Fruit fly (Drosophila melanogaster) whole organism, embryonic: ENCODE data around the gene sra.

ENCODE experiments used
- Adf1 ChIP-seq: fragments of 200-800 bp; sonication (Bioruptor generic); IDR thresholded peaks from 2 replicates; pipeline ENCODE4 v1.3.6; 2022; ENCODE audit warnings: missing biosample characterization, missing genetic modification characterization
- Antp ChIP-seq: fragments of 200-800 bp; sonication (Bioruptor generic); optimal IDR thresholded peaks from 3 replicates; lab custom pipeline; 2016; ENCODE audit warnings: missing biosample characterization, missing genetic modification characterization
- CG10267 ChIP-seq: fragments of 200-800 bp; sonication (Bioruptor generic); optimal IDR thresholded peaks from 2 replicates; lab custom pipeline; 2018; ENCODE audit warnings: missing biosample characterization, mild to moderate bottlenecking, missing genetic modification characterization, moderate library complexity
- CG11723 ChIP-seq: fragments of 200-800 bp; sonication (Bioruptor generic); optimal IDR thresholded peaks from 2 replicates; lab custom pipeline; 2017; ENCODE audit warnings: missing biosample characterization, mild to moderate bottlenecking, missing genetic modification characterization
- CG13775 ChIP-seq: fragments of 200-800 bp; sonication (Bioruptor generic); optimal IDR thresholded peaks from 3 replicates; lab custom pipeline; 2017; ENCODE audit warnings: missing biosample characterization, mild to moderate bottlenecking, missing genetic modification characterization
- CG14014 ChIP-seq: fragments of 200-800 bp; sonication (Bioruptor generic); IDR thresholded peaks from 2 replicates; pipeline ENCODE4 v1.3.6; 2022; ENCODE audit warnings: missing biosample characterization, missing genetic modification characterization
- CG15269 ChIP-seq: fragments of 200-800 bp; sonication (Bioruptor generic); optimal IDR thresholded peaks from 2 replicates; lab custom pipeline; 2018; ENCODE audit warnings: missing biosample characterization, mild to moderate bottlenecking, missing genetic modification characterization, moderate library complexity
- CG1647 ChIP-seq: fragments of 200-800 bp; sonication (Bioruptor generic); optimal IDR thresholded peaks from 3 replicates; lab custom pipeline; 2016; ENCODE audit warnings: missing biosample characterization, missing genetic modification characterization
- CG6654 ChIP-seq: fragments of 200-800 bp; sonication (Bioruptor generic); optimal IDR thresholded peaks from 2 replicates; lab custom pipeline; 2017; ENCODE audit warnings: missing biosample characterization, mild to moderate bottlenecking, missing genetic modification characterization
- CG7928 ChIP-seq: fragments of 200-800 bp; sonication (Bioruptor generic); optimal IDR thresholded peaks from 2 replicates; lab custom pipeline; 2017; ENCODE audit warnings: missing biosample characterization, mild to moderate bottlenecking, missing genetic modification characterization
- CG7963 ChIP-seq: fragments of 200-800 bp; sonication (Bioruptor generic); IDR thresholded peaks from 3 replicates; pipeline ENCODE4 v1.3.6; 2022; ENCODE audit warnings: missing biosample characterization, missing genetic modification characterization; ENCODE audit not compliant: partially characterized antibody
- CG8290 ChIP-seq, 3 experiments: fragments of 200-800 bp; sonication (Bioruptor generic); optimal IDR thresholded peaks; 2 replicates each; lab custom pipeline; 2016 to 2019; ENCODE audit warnings: missing biosample characterization in 3 of 3, missing genetic modification characterization in 3 of 3, mild to moderate bottlenecking in 2 of 3, moderate library complexity in 1 of 3
- CG8944 ChIP-seq: fragments of 200-800 bp; sonication (Bioruptor generic); optimal IDR thresholded peaks from 3 replicates; lab custom pipeline; 2016; ENCODE audit warnings: missing biosample characterization, missing genetic modification characterization
- CHES-1-like ChIP-seq: fragments of 200-800 bp; sonication (Bioruptor generic); optimal IDR thresholded peaks from 2 replicates; lab custom pipeline; 2016; ENCODE audit warnings: missing biosample characterization, missing genetic modification characterization
- Dip2 ChIP-seq: fragments of 200-800 bp; sonication (Bioruptor generic); IDR thresholded peaks from 2 replicates; pipeline ENCODE4 v1.3.6; 2022; ENCODE audit warnings: missing biosample characterization, missing genetic modification characterization
- Dp ChIP-seq: fragments of 200-800 bp; sonication (Bioruptor generic); optimal IDR thresholded peaks from 2 replicates; lab custom pipeline; 2018; ENCODE audit warnings: missing biosample characterization, mild to moderate bottlenecking, missing genetic modification characterization, moderate library complexity
- HLHmδ ChIP-seq: fragments of 200-800 bp; sonication (Bioruptor generic); optimal IDR thresholded peaks from 2 replicates; lab custom pipeline; 2018; ENCODE audit warnings: missing biosample characterization, mild to moderate bottlenecking, missing genetic modification characterization, moderate library complexity
- Hey ChIP-seq: fragments of 200-800 bp; sonication (Bioruptor generic); optimal IDR thresholded peaks from 3 replicates; lab custom pipeline; 2018; ENCODE audit warnings: missing biosample characterization, mild to moderate bottlenecking, missing genetic modification characterization
- HmgZ ChIP-seq: fragments of 200-800 bp; sonication (Bioruptor generic); optimal IDR thresholded peaks from 2 replicates; lab custom pipeline; 2018; ENCODE audit warnings: missing biosample characterization, mild to moderate bottlenecking, missing genetic modification characterization
- Hr3 ChIP-seq: fragments of 200-800 bp; sonication (Bioruptor generic); optimal IDR thresholded peaks from 3 replicates; lab custom pipeline; 2016; ENCODE audit warnings: missing biosample characterization, missing genetic modification characterization
- Hr51 ChIP-seq, 2 experiments: fragments of 200-800 bp; sonication (Bioruptor generic); optimal IDR thresholded peaks; 2 replicates in 1 of 2; 3 replicates in 1 of 2; lab custom pipeline; 2016 to 2018; ENCODE audit warnings: missing biosample characterization in 2 of 2, missing genetic modification characterization in 2 of 2, mild to moderate bottlenecking in 1 of 2, moderate library complexity in 1 of 2
- Hsf ChIP-seq: fragments of 200-800 bp; sonication (Bioruptor generic); optimal IDR thresholded peaks from 3 replicates; lab custom pipeline; 2016; ENCODE audit warnings: missing biosample characterization, missing genetic modification characterization
- Lpt ChIP-seq: fragments of >200 bp; optimal IDR thresholded peaks from 2 replicates; lab custom pipeline; 2018; ENCODE audit warnings: missing biosample characterization, missing genetic modification characterization
- MTF-1 ChIP-seq: fragments of 200-800 bp; sonication (Bioruptor generic); optimal IDR thresholded peaks from 2 replicates; lab custom pipeline; 2018; ENCODE audit warnings: missing biosample characterization, mild to moderate bottlenecking, missing genetic modification characterization, borderline replicate concordance
- Myb ChIP-seq: fragments of 200-800 bp; sonication (Bioruptor generic); optimal IDR thresholded peaks from 2 replicates; lab custom pipeline; 2016; ENCODE audit warnings: missing biosample characterization, missing genetic modification characterization
- NFAT ChIP-seq: fragments of 200-800 bp; sonication (Bioruptor generic); IDR thresholded peaks from 2 replicates; pipeline ENCODE4 v1.3.6; 2022; ENCODE audit warnings: missing biosample characterization, missing genetic modification characterization
- Nf-YB ChIP-seq: fragments of 200-800 bp; sonication (Bioruptor generic); optimal IDR thresholded peaks from 3 replicates; lab custom pipeline; 2019; ENCODE audit warnings: missing biosample characterization, mild to moderate bottlenecking, missing genetic modification characterization, moderate library complexity
- Optix ChIP-seq: fragments of 200-800 bp; sonication (Bioruptor generic); IDR thresholded peaks from 3 replicates; pipeline ENCODE4 v1.3.6; 2022; ENCODE audit warnings: missing biosample characterization, missing genetic modification characterization
- Six4 ChIP-seq: fragments of 200-800 bp; sonication (Bioruptor generic); optimal IDR thresholded peaks from 2 replicates; lab custom pipeline; 2016; ENCODE audit warnings: missing biosample characterization, missing genetic modification characterization
- Sox100B ChIP-seq: fragments of 200-800 bp; sonication (Bioruptor generic); optimal IDR thresholded peaks from 3 replicates; lab custom pipeline; 2018; ENCODE audit warnings: missing biosample characterization, mild to moderate bottlenecking, missing genetic modification characterization
- Xrp1 ChIP-seq: fragments of 200-800 bp; sonication (Bioruptor generic); IDR thresholded peaks from 2 replicates; pipeline ENCODE4 v1.3.6; 2022; ENCODE audit warnings: missing biosample characterization, missing genetic modification characterization
- ac ChIP-seq: fragments of 200-800 bp; sonication (Bioruptor generic); optimal IDR thresholded peaks from 3 replicates; lab custom pipeline; 2017; ENCODE audit warnings: missing biosample characterization, mild to moderate bottlenecking, missing genetic modification characterization
- ap ChIP-seq: fragments of 200-800 bp; sonication (Bioruptor generic); IDR thresholded peaks from 2 replicates; pipeline ENCODE4 v1.3.6; 2022; ENCODE audit warnings: missing biosample characterization, missing genetic modification characterization
- ash1 ChIP-seq: fragments of 200-800 bp; sonication (Bioruptor generic); optimal IDR thresholded peaks from 2 replicates; lab custom pipeline; 2018; ENCODE audit warnings: missing biosample characterization, mild to moderate bottlenecking, missing genetic modification characterization
- ato ChIP-seq: fragments of 200-800 bp; sonication (Bioruptor generic); IDR thresholded peaks from 2 replicates; pipeline ENCODE4 v1.3.6; 2022; ENCODE audit warnings: missing biosample characterization, missing genetic modification characterization; ENCODE audit not compliant: partially characterized antibody
- bsh ChIP-seq, 2 experiments: fragments of 200-800 bp; sonication (Bioruptor generic); optimal IDR thresholded peaks; 2 replicates each; lab custom pipeline; 2017 to 2018; ENCODE audit warnings: mild to moderate bottlenecking in 2 of 2, missing biosample characterization in 2 of 2, missing genetic modification characterization in 2 of 2, moderate library complexity in 1 of 2
- chm ChIP-seq: fragments of 200-800 bp; sonication (Bioruptor generic); IDR thresholded peaks from 2 replicates; pipeline ENCODE4 v1.3.6; 2022; ENCODE audit warnings: missing biosample characterization, missing genetic modification characterization
- ems ChIP-seq: fragments of 200-800 bp; sonication (Bioruptor generic); optimal IDR thresholded peaks from 3 replicates; lab custom pipeline; 2016; ENCODE audit warnings: missing biosample characterization, missing genetic modification characterization
- ewg ChIP-seq: fragments of 200-800 bp; sonication (Bioruptor generic); optimal IDR thresholded peaks from 3 replicates; lab custom pipeline; 2017; ENCODE audit warnings: mild to moderate bottlenecking, missing biosample characterization, missing genetic modification reagents, missing genetic modification characterization
- exex ChIP-seq: fragments of 200-800 bp; sonication (Bioruptor generic); optimal IDR thresholded peaks from 4 replicates; lab custom pipeline; 2018; ENCODE audit warnings: missing biosample characterization, mild to moderate bottlenecking, missing genetic modification characterization, moderate library complexity
- h ChIP-seq: fragments of >200 bp; optimal IDR thresholded peaks from 2 replicates; lab custom pipeline; 2017
- jumu ChIP-seq: fragments of 200-800 bp; sonication (Bioruptor generic); optimal IDR thresholded peaks from 3 replicates; lab custom pipeline; 2016; ENCODE audit warnings: missing biosample characterization, missing genetic modification characterization
- kah ChIP-seq: fragments of 200-800 bp; sonication (Bioruptor generic); optimal IDR thresholded peaks from 2 replicates; lab custom pipeline; 2018; ENCODE audit warnings: missing biosample characterization, mild to moderate bottlenecking, missing genetic modification characterization
- p53 ChIP-seq: fragments of 200-800 bp; sonication (Bioruptor generic); optimal IDR thresholded peaks from 2 replicates; lab custom pipeline; 2016; ENCODE audit warnings: missing biosample characterization, missing genetic modification characterization
- pan ChIP-seq, 4 experiments: fragments of >200 bp in 3 of 4; fragments of 200-800 bp in 1 of 4; sonication (Bioruptor generic) in 1 of 4; optimal IDR thresholded peaks in 3 of 4; IDR thresholded peaks in 1 of 4; 2 replicates each; pipeline versions ENCODE4 v1.3.6 to Lab custom; 2017 to 2022; ENCODE audit warnings: missing biosample characterization in 2 of 4, missing genetic modification characterization in 2 of 4, mixed read lengths in 1 of 4
- pho ChIP-seq: fragments of 200-800 bp; sonication (Bioruptor generic); optimal IDR thresholded peaks from 2 replicates; lab custom pipeline; 2016; ENCODE audit warnings: missing biosample characterization, missing genetic modification characterization
- sna ChIP-seq: fragments of 200-800 bp; sonication (Bioruptor generic); IDR thresholded peaks from 2 replicates; pipeline ENCODE4 v1.3.6; 2022; ENCODE audit warnings: missing biosample characterization, missing genetic modification characterization; ENCODE audit not compliant: partially characterized antibody

The sra gene

DNA sequence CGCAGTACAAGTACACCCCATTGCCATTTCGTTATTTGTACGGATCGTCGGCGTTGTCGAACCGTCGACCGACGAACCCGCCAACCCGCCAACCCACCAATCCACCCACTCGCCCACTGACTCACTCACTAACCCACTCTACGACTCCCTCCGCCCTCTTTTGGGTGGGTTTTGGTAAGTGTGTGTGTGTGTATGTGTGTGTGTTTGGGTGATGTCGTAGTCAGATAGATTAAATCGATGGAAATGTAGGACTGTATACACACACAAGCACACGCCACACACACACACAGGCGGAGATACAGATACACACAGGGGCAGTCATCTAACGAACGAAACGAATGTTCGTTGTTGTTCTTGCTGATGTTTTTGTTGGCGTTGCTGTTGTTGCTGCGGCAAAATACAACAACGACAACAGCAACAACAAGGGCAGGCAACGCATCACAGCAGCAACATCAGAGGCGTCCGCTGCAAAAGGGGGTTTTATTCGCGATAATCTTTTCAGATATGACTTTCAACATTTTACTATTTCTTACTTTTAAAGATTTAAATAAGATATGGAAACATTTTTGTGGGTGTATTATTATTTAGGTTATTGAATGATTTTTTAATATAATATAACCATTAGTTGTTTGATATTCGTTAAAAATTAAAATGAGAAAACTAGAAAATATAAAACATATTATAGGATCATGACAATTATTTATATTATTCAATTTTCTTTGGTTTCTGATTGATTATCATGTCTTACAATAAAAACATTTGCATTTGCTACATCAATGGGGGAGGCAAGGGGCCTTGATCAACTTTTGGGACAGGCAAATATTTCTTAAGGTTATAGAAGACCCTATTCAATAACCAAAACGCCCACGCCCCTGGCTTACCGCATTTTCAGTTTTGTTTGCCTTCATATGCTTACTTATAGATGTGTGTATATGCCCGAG, 34.8 kb downstream of the sra start (continued):
- peak; percentile 90 for TF ChIP-seq CG6654 (GFP tag; lab: Kevin White, UChicago)
- peak; percentile 93 for TF ChIP-seq CG11723 (GFP tag; lab: Kevin White, UChicago)
- no peak for TF ChIP-seq HmgZ (tag; lab: Kevin White, UChicago)
- 0 out of 2 replicates have a peak, but pooled peaks have one; percentile 16 for TF ChIP-seq sna (GFP tag; lab: Robert Waterston, UW)
- no peak for TF ChIP-seq CG1647 (GFP tag; lab: Kevin White, UChicago)
- peak; percentile 79 for TF ChIP-seq NFAT (GFP tag; lab: Robert Waterston, UW)
- TF ChIP-seq exex, result peak; percentile 58
- TF ChIP-seq Dp (GFP tag; lab: Kevin White, UChicago), result no peak
- peak; percentile 31 for TF ChIP-seq chm (GFP tag; lab: Robert Waterston, UW)
- peak; percentile 26; the same call in 2 of the 3 replicates for TF ChIP-seq Optix (GFP tag; lab: Robert Waterston, UW)
- no peak for TF ChIP-seq p53 (GFP tag; lab: Kevin White, UChicago)
- peak; percentile 35 for TF ChIP-seq Lpt (GFP tag; lab: Kevin White, UChicago)
- peak; percentile 69 for TF ChIP-seq kah (GFP tag; lab: Kevin White, UChicago)
- peak; percentile 44 for TF ChIP-seq CG8290 (GFP tag; optimal IDR thresholded peaks at IDR 0.05; lab: Kevin White, UChicago)
- TF ChIP-seq CG8290 (tag; optimal IDR thresholded peaks at IDR 0.05; lab: Kevin White, UChicago), result peak in 1 of 2 experiments; percentile 64
- no peak for TF ChIP-seq HLHmδ (GFP tag; lab: Kevin White, UChicago)
- TF ChIP-seq ato (GFP tag; lab: Robert Waterston, UW), result no peak
- TF ChIP-seq Nf-YB (GFP tag; lab: Kevin White, UChicago), result peak; percentile 85
- peak; percentile 64 for TF ChIP-seq ap
- peak; percentile 93 for TF ChIP-seq CG15269 (tag; lab: Kevin White, UChicago)
- peak; percentile 76 to 89 for TF ChIP-seq bsh (GFP tag; optimal IDR thresholded peaks at IDR 0.05; lab: Kevin White, UChicago)
- TF ChIP-seq MTF-1, result no peak
- peak; percentile 46 for TF ChIP-seq Hsf (GFP tag; lab: Kevin White, UChicago)
- TF ChIP-seq ewg (GFP tag; lab: Kevin White, UChicago), result peak; percentile 86
- TF ChIP-seq Hey, result no peak
- TF ChIP-seq Hr51 (GFP tag; optimal IDR thresholded peaks at IDR 0.05; lab: Kevin White, UChicago), result peak; percentile 7 to 96
- TF ChIP-seq Six4 (GFP tag; lab: Kevin White, UChicago), result peak; percentile 86
- TF ChIP-seq Adf1 (GFP tag; lab: Robert Waterston, UW), result peak; percentile 60
- peak; percentile 38; the same call in 1 of the 2 replicates for TF ChIP-seq CG14014 (GFP tag; lab: Robert Waterston, UW)
- TF ChIP-seq CG7928 (GFP tag; lab: Kevin White, UChicago), result peak; percentile 55
- TF ChIP-seq Xrp1 (GFP tag; lab: Robert Waterston, UW), result peak; percentile 71
- no peak for TF ChIP-seq pho
- no peak for TF ChIP-seq Antp
- no peak for TF ChIP-seq pan (optimal IDR thresholded peaks at IDR 0.05; lab: Kevin White, UChicago)
- peak in 1 of 2 experiments; percentile 72 for TF ChIP-seq pan (GFP tag; optimal IDR thresholded peaks at IDR 0.05 in 1 of 2, IDR thresholded peaks at IDR 0.05 in 1 of 2)
- TF ChIP-seq Dip2 (GFP tag; lab: Robert Waterston, UW), result no peak; the same call in 1 of the 2 replicates
- peak; percentile 95 for TF ChIP-seq Hr3 (GFP tag; lab: Kevin White, UChicago)
- peak; percentile 86 for TF ChIP-seq CG10267 (tag; lab: Kevin White, UChicago)
- peak; percentile 61 for TF ChIP-seq ems (GFP tag; lab: Kevin White, UChicago)
- TF ChIP-seq CHES-1-like (GFP tag; lab: Kevin White, UChicago), result no peak
- no peak for TF ChIP-seq Myb (GFP tag; lab: Kevin White, UChicago)
- peak; percentile 33 for TF ChIP-seq ac (GFP tag; lab: Kevin White, UChicago)
- TF ChIP-seq CG13775 (GFP tag; lab: Kevin White, UChicago), result peak; percentile 97
- no peak for TF ChIP-seq CG8944
- no peak for TF ChIP-seq CG7963 (GFP tag; lab: Robert Waterston, UW)
- TF ChIP-seq ash1 (GFP tag; lab: Kevin White, UChicago), result no peak
- peak; percentile 98 for TF ChIP-seq Sox100B (GFP tag; lab: Kevin White, UChicago)
- no peak for TF ChIP-seq h (lab: Kevin White, UChicago)
- TF ChIP-seq jumu (GFP tag; lab: Kevin White, UChicago), result no peak
